Worm (Caenorhabditis elegans): ENCODE measurements around the gene nep-1.

- TF ChIP-seq egl-43 (GFP tag; IDR thresholded peaks at IDR 0.05) = no peak
- no peak for TF ChIP-seq arid-1 (GFP tag; conservative IDR thresholded peaks at IDR 0.05)
- TF ChIP-seq F49E8.2 (tag; optimal IDR thresholded peaks at IDR 0.05; ENCODE audit: borderline replicate concordance) = no peak
- no peak for TF ChIP-seq ces-1 (GFP tag; optimal IDR thresholded peaks at IDR 0.05)
- no peak for TF ChIP-seq pha-4 (GFP tag; IDR thresholded peaks at IDR 0.05)
- TF ChIP-seq pha-4 (tag; optimal IDR thresholded peaks at IDR 0.05) = no peak
- no peak for TF ChIP-seq unc-130 (GFP tag; optimal IDR thresholded peaks at IDR 0.05)
- no peak for TF ChIP-seq set-16 (GFP tag; IDR thresholded peaks at IDR 0.05)
- no peak for TF ChIP-seq aly-2 (tag; optimal IDR thresholded peaks at IDR 0.05)
- no peak for TF ChIP-seq zag-1 (tag; optimal IDR thresholded peaks at IDR 0.05)
- no peak for TF ChIP-seq hif-1 (tag; optimal IDR thresholded peaks at IDR 0.05)
- no peak for TF ChIP-seq attf-4 (tag; optimal IDR thresholded peaks at IDR 0.05)
- no peak for TF ChIP-seq hlh-11 (tag; optimal IDR thresholded peaks at IDR 0.05)
- no peak for TF ChIP-seq mxl-3 (GFP tag; optimal IDR thresholded peaks at IDR 0.05)
- no peak for TF ChIP-seq nhr-76 (tag; optimal IDR thresholded peaks at IDR 0.05)
Observed at ce11 chrII:11689941-11690340, 33.0 kb upstream of the nep-1 start.
